Fruit fly (Drosophila melanogaster): Measurements from ENCODE around the gene CG9449.

DNA sequence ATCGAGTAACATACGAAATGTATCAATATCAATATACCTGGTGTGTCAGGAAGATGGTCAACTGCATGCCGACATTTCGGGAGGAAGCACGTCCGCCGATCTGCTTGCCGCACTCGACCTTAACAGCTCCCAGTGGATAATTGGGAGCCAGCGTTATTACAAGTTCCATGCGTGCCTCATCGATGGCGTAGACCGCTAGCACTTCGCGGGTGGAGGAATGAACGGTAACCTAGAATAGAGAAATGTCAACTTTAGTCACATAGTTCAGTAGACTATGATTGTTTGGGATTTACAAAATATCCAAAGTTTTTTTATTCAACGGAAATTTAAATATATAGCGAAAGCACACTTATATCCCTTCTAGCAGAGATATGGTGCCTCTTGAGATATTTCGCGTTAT is 47.3 kb upstream of the CG9449 start, which contains the start of the genes CG46435 and Rcd7:
- no peak for TF ChIP-seq EcR (GFP tag; optimal IDR thresholded peaks at IDR 0.05)
- no peak for TF ChIP-seq CG8478 (optimal IDR thresholded peaks at IDR 0.05)
